Worm (Caenorhabditis elegans): ENCODE results near the gene phat-7.

DNA sequence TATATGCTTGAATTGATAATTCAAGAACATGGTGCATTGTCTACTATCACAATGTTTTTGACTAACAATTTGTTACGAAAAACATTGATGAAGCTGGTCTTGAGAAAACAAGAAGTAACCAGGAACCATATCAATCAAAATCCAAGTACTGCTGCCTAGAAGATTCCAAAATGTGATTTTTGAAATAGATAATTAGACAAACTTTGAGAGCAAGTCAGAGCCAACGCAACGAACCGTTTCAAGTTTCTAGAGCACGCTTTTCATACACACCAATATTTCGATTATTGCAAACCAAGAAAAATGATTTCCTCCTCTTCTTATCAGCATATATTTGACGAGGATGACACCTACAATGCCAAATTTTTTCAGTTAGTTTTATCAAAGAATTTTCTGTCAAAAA, 29.4 kb upstream of the phat-7 start, which contains the start of gene srw-89:
- TF ChIP-seq tab-1 (GFP tag; IDR thresholded peaks at IDR 0.05) (no peak), klf-2 (GFP tag; conservative IDR thresholded peaks at IDR 0.05) (no peak), med-1 (GFP tag; optimal IDR thresholded peaks at IDR 0.05; ENCODE audit: insufficient read depth) (no peak), flt-1 (GFP tag; IDR thresholded peaks at IDR 0.05) (no peak), ztf-29 (GFP tag; IDR thresholded peaks at IDR 0.05) (no peak), T22C8.4 (GFP tag; IDR thresholded peaks at IDR 0.05) (no peak), ref-1 (GFP tag; conservative IDR thresholded peaks at IDR 0.05) (no peak)

All from whole organism, midembryonic.